Worm (Caenorhabditis elegans): ENCODE measurements around the gene scl-6.

DNA sequence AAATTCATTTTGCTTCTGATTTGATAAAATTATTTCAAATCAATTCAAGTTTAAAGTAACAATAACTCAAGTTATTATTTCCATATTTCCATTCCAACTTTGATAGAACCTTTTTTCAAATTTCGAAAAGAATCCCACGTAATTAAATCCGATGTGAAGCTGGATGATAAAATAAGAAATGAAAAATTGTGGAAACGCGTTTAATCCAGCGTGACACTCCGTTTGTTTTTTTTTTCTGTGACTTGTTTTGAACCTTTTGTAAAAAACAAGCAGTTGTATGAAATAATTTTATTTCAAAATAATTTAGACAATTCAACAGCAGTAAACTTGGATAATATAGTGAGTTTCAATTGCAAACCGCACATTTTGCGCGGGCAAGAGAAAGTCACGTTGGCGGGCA is 16.0 kb upstream of the scl-6 start, which contains the start of gene F49E11.7:
- no peak for TF ChIP-seq ceh-24 (tag; optimal IDR thresholded peaks at IDR 0.05)
- TF ChIP-seq hlh-15 (tag; optimal IDR thresholded peaks at IDR 0.05): no peak
- no peak for TF ChIP-seq lim-6 (tag; optimal IDR thresholded peaks at IDR 0.05)
- TF ChIP-seq pag-3 (tag; optimal IDR thresholded peaks at IDR 0.05; ENCODE audit: borderline replicate concordance): no peak
- TF ChIP-seq ceh-6 (GFP tag; optimal IDR thresholded peaks at IDR 0.05): no peak
- TF ChIP-seq fkh-10 (GFP tag; optimal IDR thresholded peaks at IDR 0.05): no peak
- no peak for TF ChIP-seq ama-1 (optimal IDR thresholded peaks at IDR 0.05)
- TF ChIP-seq ets-4 (tag; optimal IDR thresholded peaks at IDR 0.05): no peak
- TF ChIP-seq nhr-11 (tag; optimal IDR thresholded peaks at IDR 0.05): no peak
- no peak for TF ChIP-seq ztf-16 (tag; optimal IDR thresholded peaks at IDR 0.05)
- TF ChIP-seq Y22D7AL.16 (tag; optimal IDR thresholded peaks at IDR 0.05): no peak
- TF ChIP-seq elt-2 (tag; optimal IDR thresholded peaks at IDR 0.05): no peak
- TF ChIP-seq ceh-2 (tag; optimal IDR thresholded peaks at IDR 0.05): no peak
